Worm (Caenorhabditis elegans): ENCODE results near the gene D1054.5.

The D1054.5 gene

ce11 chrV:10750630-10751029, 25.7 kb downstream of the D1054.5 start, which contains the start of gene F28H7.3:
Gene F28H7.3, minus strand, starts transcription at chrV:10750788.
- TF ChIP-seq mls-2 (tag; optimal IDR thresholded peaks at IDR 0.05) (no peak), elt-1 (tag; optimal IDR thresholded peaks at IDR 0.05; ENCODE audit: borderline replicate concordance, insufficient read depth) (no peak), cnd-1 (tag; optimal IDR thresholded peaks at IDR 0.05) (no peak), ztf-11 (tag; optimal IDR thresholded peaks at IDR 0.05) (no peak), nhr-12 (tag; optimal IDR thresholded peaks at IDR 0.05) (no peak)

DNA sequence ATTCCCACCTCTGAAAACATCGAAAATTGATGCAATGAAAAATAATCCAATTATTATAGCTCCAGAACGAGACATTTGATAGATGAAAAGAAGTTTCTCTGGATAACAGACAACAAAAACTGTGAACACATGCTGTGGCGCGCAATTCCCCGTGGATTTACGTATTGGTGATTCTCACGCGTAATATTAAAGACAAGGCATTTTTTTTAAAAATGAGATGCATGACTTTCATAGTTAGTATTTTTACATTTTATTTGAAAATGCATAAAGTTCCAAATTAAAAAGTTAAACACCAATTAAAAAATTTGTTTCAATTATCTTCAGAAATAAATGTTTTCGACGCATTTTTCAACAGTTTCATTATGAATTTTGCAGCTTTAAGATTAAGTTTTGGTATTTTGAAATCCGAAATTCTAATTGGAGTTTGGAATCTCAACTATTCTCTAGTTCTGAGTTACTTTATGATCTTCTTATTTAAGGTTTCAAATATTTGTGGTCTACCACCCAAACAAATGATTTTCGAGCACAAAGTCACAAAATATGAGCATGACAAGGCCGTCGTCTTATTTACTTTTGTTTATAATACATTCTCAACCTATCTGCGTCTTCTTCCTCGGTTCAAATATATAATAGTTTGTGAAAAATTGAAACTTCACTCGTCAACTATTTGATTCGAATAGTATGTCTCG, 29.0 kb downstream of the D1054.5 start, which contains the start of the genes selt-1.2 and F28H7.2:
Gene selt-1.2 (minus strand): TSS at position 101 of the 689 bp plus-strand sequence.
Gene F28H7.2 (plus strand): TSS at position 639 of the 689 bp plus-strand sequence.
- TF ChIP-seq sem-2 (GFP tag; optimal IDR thresholded peaks at IDR 0.05) = no peak

ce11 chrV:10745034-10745433, 31.3 kb downstream of the D1054.5 start, which contains the start of gene srj-21:
Gene srj-21, plus strand, starts transcription at chrV:10745334.
- no peak for TF ChIP-seq ceh-83 (GFP tag; optimal IDR thresholded peaks at IDR 0.05)
- no peak for TF ChIP-seq snpc-4 (tag; optimal IDR thresholded peaks at IDR 0.05)
- TF ChIP-seq unc-120 (tag; optimal IDR thresholded peaks at IDR 0.05; ENCODE audit: poor library complexity, severe bottlenecking) = no peak
- TF ChIP-seq M03D4.4 (tag; optimal IDR thresholded peaks at IDR 0.05) = no peak
- TF ChIP-seq ham-2 (GFP tag; optimal IDR thresholded peaks at IDR 0.05) = no peak
- TF ChIP-seq pha-4 (tag; optimal IDR thresholded peaks at IDR 0.05) = no peak

DNA sequence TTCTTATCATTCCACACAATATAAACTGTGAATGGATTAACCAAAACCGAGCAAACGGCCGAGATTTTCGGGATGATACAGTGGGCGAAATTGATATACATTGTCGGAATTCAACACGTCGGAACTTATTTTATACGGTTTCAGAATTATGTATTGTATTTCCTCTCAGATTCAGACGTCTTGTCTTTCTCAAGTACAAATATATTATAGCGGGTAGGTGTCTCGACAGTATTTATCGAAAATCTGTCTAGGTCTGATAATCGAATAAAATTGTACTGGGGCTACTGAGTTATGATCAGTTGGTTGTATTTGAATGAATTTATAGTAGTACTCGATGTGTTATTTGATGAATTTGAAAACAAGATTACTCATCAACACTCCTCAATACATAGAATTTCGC, 32.7 kb downstream of the D1054.5 start, which contains the start of gene srj-22:
Gene srj-22 (minus strand): TSS at position 101 of the 400 bp plus-strand sequence.
- no peak for TF ChIP-seq drap-1 (GFP tag; optimal IDR thresholded peaks at IDR 0.05)
- TF ChIP-seq unc-39 (tag; optimal IDR thresholded peaks at IDR 0.05) = no peak
- no peak for TF ChIP-seq pha-4 (tag; optimal IDR thresholded peaks at IDR 0.05)
- TF ChIP-seq nhr-237 (tag; optimal IDR thresholded peaks at IDR 0.05) = no peak
- no peak for TF ChIP-seq ceh-39 (tag; optimal IDR thresholded peaks at IDR 0.05)
- TF ChIP-seq M03D4.4 (tag; optimal IDR thresholded peaks at IDR 0.05) = no peak
- no peak for TF ChIP-seq unc-120 (tag; optimal IDR thresholded peaks at IDR 0.05; ENCODE audit: poor library complexity, severe bottlenecking)
- TF ChIP-seq ztf-11 (tag; optimal IDR thresholded peaks at IDR 0.05) = no peak
- no peak for TF ChIP-seq nhr-12 (tag; optimal IDR thresholded peaks at IDR 0.05)
- no peak for TF ChIP-seq ces-1 (GFP tag; optimal IDR thresholded peaks at IDR 0.05)
- TF ChIP-seq nhr-76 (tag; optimal IDR thresholded peaks at IDR 0.05) = no peak
- no peak for TF ChIP-seq elt-3 (tag; optimal IDR thresholded peaks at IDR 0.05)
- TF ChIP-seq mab-5 (tag; optimal IDR thresholded peaks at IDR 0.05) = no peak
- TF ChIP-seq snpc-4 (tag; optimal IDR thresholded peaks at IDR 0.05) = no peak
- TF ChIP-seq ceh-83 (GFP tag; optimal IDR thresholded peaks at IDR 0.05) = no peak
- TF ChIP-seq tbx-8 (GFP tag; optimal IDR thresholded peaks at IDR 0.05) = no peak
- no peak for TF ChIP-seq nhr-28 (tag; optimal IDR thresholded peaks at IDR 0.05)
- TF ChIP-seq nhr-2 (tag; optimal IDR thresholded peaks at IDR 0.05) = no peak

DNA sequence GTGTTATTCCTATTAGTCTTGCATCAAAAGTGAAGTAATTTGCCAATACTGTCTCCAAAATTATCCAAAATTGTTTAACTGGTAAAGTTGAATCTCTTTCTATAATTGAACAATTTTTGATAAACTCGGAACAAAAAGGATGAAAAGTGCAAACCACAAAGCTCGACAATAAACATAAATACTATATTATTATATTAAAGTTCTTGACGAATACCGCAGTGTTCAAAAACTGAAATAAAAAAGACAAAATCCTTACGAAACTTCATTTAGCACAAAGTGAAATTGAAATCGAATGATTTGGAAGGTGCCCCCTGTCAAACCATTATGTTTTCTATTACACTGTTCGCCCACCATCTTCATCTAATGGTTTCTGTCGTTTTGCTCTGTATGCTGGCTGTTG, 35.0 kb downstream of the D1054.5 start, which contains the start of gene ZC302.3:
Gene ZC302.3 (minus strand): TSS at position 101 of the 400 bp plus-strand sequence.
- TF ChIP-seq nhr-2 (tag; optimal IDR thresholded peaks at IDR 0.05) = no peak
- no peak for TF ChIP-seq mab-5 (tag; optimal IDR thresholded peaks at IDR 0.05)
- TF ChIP-seq pha-4 (tag; optimal IDR thresholded peaks at IDR 0.05) = no peak
- TF ChIP-seq M03D4.4 (tag; optimal IDR thresholded peaks at IDR 0.05) = no peak
- TF ChIP-seq snpc-4 (tag; optimal IDR thresholded peaks at IDR 0.05) = no peak
- no peak for TF ChIP-seq mep-1 (tag; optimal IDR thresholded peaks at IDR 0.05)
- TF ChIP-seq lin-13 (tag; optimal IDR thresholded peaks at IDR 0.05) = no peak
- no peak for TF ChIP-seq nhr-237 (tag; optimal IDR thresholded peaks at IDR 0.05)
- TF ChIP-seq ces-1 (GFP tag; optimal IDR thresholded peaks at IDR 0.05) = no peak
- TF ChIP-seq nhr-12 (tag; optimal IDR thresholded peaks at IDR 0.05) = no peak
- TF ChIP-seq sem-2 (GFP tag; optimal IDR thresholded peaks at IDR 0.05) = no peak
- TF ChIP-seq mls-2 (tag; optimal IDR thresholded peaks at IDR 0.05) = no peak
- TF ChIP-seq lin-32 (GFP tag; optimal IDR thresholded peaks at IDR 0.05) = no peak
- TF ChIP-seq lsy-2 (tag; optimal IDR thresholded peaks at IDR 0.05) = no peak

- no peak for TF ChIP-seq elt-3 (tag; optimal IDR thresholded peaks at IDR 0.05)
- TF ChIP-seq nhr-28 (tag; optimal IDR thresholded peaks at IDR 0.05) = no peak
- TF ChIP-seq ces-1 (GFP tag; optimal IDR thresholded peaks at IDR 0.05) = no peak
- TF ChIP-seq elt-1 (tag; optimal IDR thresholded peaks at IDR 0.05; ENCODE audit: borderline replicate concordance, insufficient read depth) = no peak
- TF ChIP-seq unc-120 (tag; optimal IDR thresholded peaks at IDR 0.05; ENCODE audit: poor library complexity, severe bottlenecking) = no peak
- peak; percentile 23 for TF ChIP-seq lin-13 (tag; optimal IDR thresholded peaks at IDR 0.05)
- no peak for TF ChIP-seq blmp-1 (tag; optimal IDR thresholded peaks at IDR 0.05)
- no peak for TF ChIP-seq nhr-2 (tag; optimal IDR thresholded peaks at IDR 0.05)
- no peak for TF ChIP-seq mab-5 (tag; optimal IDR thresholded peaks at IDR 0.05)
These were observed 39.6 kb downstream of the D1054.5 start, which contains the start of the genes mre-11 and wdr-5.3 for ce11 chrV:10736756-10737155. Gene mre-11, minus strand, starts transcription at chrV:10736868. Gene wdr-5.3, plus strand, starts transcription at chrV:10737116.
